Fruit fly (Drosophila melanogaster) whole organism, embryonic: ENCODE data around the gene sif.

Experiments
- B-H2 ChIP-seq: fragments of 200-800 bp; sonication (Bioruptor generic); optimal IDR thresholded peaks from 2 replicates; lab custom pipeline; 2018; ENCODE audit warnings: missing biosample characterization, mild to moderate bottlenecking, missing genetic modification characterization
- CG10267 ChIP-seq: fragments of 200-800 bp; sonication (Bioruptor generic); optimal IDR thresholded peaks from 2 replicates; lab custom pipeline; 2018; ENCODE audit warnings: missing biosample characterization, mild to moderate bottlenecking, missing genetic modification characterization, moderate library complexity
- CG11247 ChIP-seq: fragments of 200-800 bp; sonication (Bioruptor generic); IDR thresholded peaks from 2 replicates; pipeline ENCODE4 v1.3.6; 2022; ENCODE audit warnings: missing biosample characterization, missing genetic modification characterization
- CG12236 ChIP-seq: fragments of 200-800 bp; sonication (Bioruptor generic); optimal IDR thresholded peaks from 2 replicates; lab custom pipeline; 2016; ENCODE audit warnings: missing biosample characterization, missing genetic modification characterization
- CG12299 ChIP-seq: fragments of 200-800 bp; sonication (Bioruptor generic); optimal IDR thresholded peaks from 2 replicates; lab custom pipeline; 2018; ENCODE audit warnings: missing biosample characterization, mild to moderate bottlenecking, missing genetic modification characterization
- CG13123 ChIP-seq: fragments of 200-800 bp; sonication (Bioruptor generic); optimal IDR thresholded peaks from 2 replicates; lab custom pipeline; 2016; ENCODE audit warnings: missing biosample characterization, missing genetic modification characterization
- CG13624 ChIP-seq: fragments of 200-800 bp; sonication (Bioruptor generic); optimal IDR thresholded peaks from 2 replicates; lab custom pipeline; 2016; ENCODE audit warnings: missing biosample characterization, missing genetic modification characterization
- CG14860 ChIP-seq: fragments of 200-800 bp; sonication (Bioruptor generic); IDR thresholded peaks from 3 replicates; pipeline ENCODE4 v1.3.6; 2022; ENCODE audit warnings: missing biosample characterization, missing genetic modification characterization; ENCODE audit not compliant: partially characterized antibody
- CG15514 ChIP-seq: fragments of 200-800 bp; sonication (Bioruptor generic); optimal IDR thresholded peaks from 3 replicates; lab custom pipeline; 2017; ENCODE audit warnings: missing biosample characterization, missing genetic modification characterization, mild to moderate bottlenecking, moderate library complexity, missing genetic modification reagents
- CG16813 ChIP-seq: fragments of 200-800 bp; sonication (Bioruptor generic); IDR thresholded peaks from 3 replicates; pipeline ENCODE4 v1.3.6; 2022; ENCODE audit warnings: missing biosample characterization, missing genetic modification characterization; ENCODE audit not compliant: partially characterized antibody
- CG17186 ChIP-seq: fragments of 200-800 bp; sonication (Bioruptor generic); optimal IDR thresholded peaks from 3 replicates; lab custom pipeline; 2017; ENCODE audit warnings: missing biosample characterization, missing genetic modification reagents, missing genetic modification characterization
- CG17385 ChIP-seq: fragments of 200-800 bp; sonication (Bioruptor generic); optimal IDR thresholded peaks from 3 replicates; lab custom pipeline; 2018; ENCODE audit warnings: missing biosample characterization, mild to moderate bottlenecking, missing genetic modification characterization
- CG17829 ChIP-seq: fragments of 200-800 bp; optimal IDR thresholded peaks from 2 replicates; lab custom pipeline; 2019; ENCODE audit warnings: missing biosample characterization, mild to moderate bottlenecking, missing genetic modification characterization, moderate library complexity
- CG18262 ChIP-seq: fragments of 200-800 bp; optimal IDR thresholded peaks from 3 replicates; lab custom pipeline; 2019; ENCODE audit warnings: missing biosample characterization, mild to moderate bottlenecking, missing genetic modification characterization, moderate library complexity
- CG31388 ChIP-seq: fragments of 200-800 bp; sonication (Bioruptor generic); optimal IDR thresholded peaks from 2 replicates; lab custom pipeline; 2016; ENCODE audit warnings: missing biosample characterization, missing genetic modification characterization
- CG33213 ChIP-seq: fragments of 200-800 bp; sonication (Bioruptor generic); optimal IDR thresholded peaks from 3 replicates; lab custom pipeline; 2016; ENCODE audit warnings: missing biosample characterization, missing genetic modification characterization
- CG34224 ChIP-seq: fragments of 200-800 bp; sonication (Bioruptor generic); IDR thresholded peaks from 3 replicates; pipeline ENCODE4 v1.3.6; 2022; ENCODE audit warnings: missing biosample characterization, missing genetic modification characterization; ENCODE audit not compliant: partially characterized antibody
- CG3726 ChIP-seq: fragments of 200-800 bp; sonication (Bioruptor generic); IDR thresholded peaks from 3 replicates; pipeline ENCODE4, ENCODE4 v1.3.6; 2022; ENCODE audit warnings: missing biosample characterization, missing genetic modification characterization
- CG3847 ChIP-seq: fragments of 200-800 bp; sonication (Bioruptor generic); IDR thresholded peaks from 2 replicates; pipeline ENCODE4 v1.3.6; 2022; ENCODE audit warnings: missing biosample characterization, missing genetic modification characterization
- CG4617 ChIP-seq: fragments of 200-800 bp; sonication (Bioruptor generic); optimal IDR thresholded peaks from 3 replicates; lab custom pipeline; 2016; ENCODE audit warnings: missing biosample characterization, missing genetic modification characterization, borderline replicate concordance
- CG5245 ChIP-seq: fragments of 200-800 bp; sonication (Bioruptor generic); optimal IDR thresholded peaks from 3 replicates; lab custom pipeline; 2016; ENCODE audit warnings: missing biosample characterization, missing genetic modification characterization
- CG9797 ChIP-seq: fragments of 200-800 bp; sonication (Bioruptor generic); optimal IDR thresholded peaks from 3 replicates; lab custom pipeline; 2018; ENCODE audit warnings: missing biosample characterization, mild to moderate bottlenecking, missing genetic modification characterization
- CHES-1-like ChIP-seq: fragments of 200-800 bp; sonication (Bioruptor generic); optimal IDR thresholded peaks from 2 replicates; lab custom pipeline; 2016; ENCODE audit warnings: missing biosample characterization, missing genetic modification characterization
- CTCF ChIP-seq: fragments of 200-800 bp; sonication (Bioruptor generic); optimal IDR thresholded peaks from 2 replicates; lab custom pipeline; 2017; ENCODE audit warnings: missing biosample characterization, mild to moderate bottlenecking, missing genetic modification characterization, moderate library complexity
- Drgx ChIP-seq: fragments of 200-800 bp; sonication (Bioruptor generic); IDR thresholded peaks from 2 replicates; pipeline ENCODE4 v1.3.6; 2022; ENCODE audit warnings: missing biosample characterization, missing genetic modification characterization
- Eip74EF ChIP-seq, 2 experiments: fragments of 200-800 bp in 1 of 2; fragments of >200 bp in 1 of 2; sonication (Bioruptor generic) in 1 of 2; optimal IDR thresholded peaks; 2 replicates each; lab custom pipeline; 2017 to 2019; ENCODE audit warnings: missing biosample characterization in 2 of 2, missing genetic modification characterization in 2 of 2, mild to moderate bottlenecking in 1 of 2, moderate library complexity in 1 of 2
- Fer1 ChIP-seq: fragments of 200-800 bp; sonication (Bioruptor generic); optimal IDR thresholded peaks from 2 replicates; lab custom pipeline; 2017; ENCODE audit warnings: missing biosample characterization, mild to moderate bottlenecking, missing genetic modification characterization
- Myb ChIP-seq: fragments of 200-800 bp; sonication (Bioruptor generic); optimal IDR thresholded peaks from 2 replicates; lab custom pipeline; 2016; ENCODE audit warnings: missing biosample characterization, missing genetic modification characterization
- Spps ChIP-seq: fragments of 200-800 bp; sonication (Bioruptor generic); optimal IDR thresholded peaks from 2 replicates; lab custom pipeline; 2018; ENCODE audit warnings: missing biosample characterization, mild to moderate bottlenecking, missing genetic modification characterization
- Sry-β ChIP-seq: fragments of 200-800 bp; sonication (Bioruptor generic); optimal IDR thresholded peaks from 2 replicates; lab custom pipeline; 2018; ENCODE audit warnings: missing biosample characterization, mild to moderate bottlenecking, missing genetic modification characterization, moderate library complexity
- Sry-δ ChIP-seq: fragments of 200-800 bp; sonication (Bioruptor generic); optimal IDR thresholded peaks from 2 replicates; lab custom pipeline; 2016; ENCODE audit warnings: missing biosample characterization, missing genetic modification characterization
- Stat92E ChIP-seq, 3 experiments: fragments of >200 bp in 2 of 3; fragments of 200-800 bp in 1 of 3; sonication (Bioruptor generic) in 1 of 3; optimal IDR thresholded peaks; 2 replicates each; lab custom pipeline; 2017 to 2019; ENCODE audit warnings: missing biosample characterization in 3 of 3, missing genetic modification characterization in 3 of 3, mild to moderate bottlenecking in 1 of 3, moderate library complexity in 1 of 3
- bab2 ChIP-seq: fragments of 200-800 bp; sonication (Bioruptor generic); optimal IDR thresholded peaks from 2 replicates; lab custom pipeline; 2016; ENCODE audit warnings: missing biosample characterization, missing genetic modification characterization
- br ChIP-seq: fragments of >200 bp; optimal IDR thresholded peaks from 2 replicates; lab custom pipeline; 2017
- corto ChIP-seq: fragments of 200-800 bp; sonication (Bioruptor generic); optimal IDR thresholded peaks from 2 replicates; lab custom pipeline; 2016; ENCODE audit warnings: missing biosample characterization, mild to moderate bottlenecking, missing genetic modification characterization, moderate library complexity
- fd102C ChIP-seq: fragments of 200-800 bp; sonication (Bioruptor generic); optimal IDR thresholded peaks from 2 replicates; lab custom pipeline; 2018; ENCODE audit warnings: missing biosample characterization, mild to moderate bottlenecking, missing genetic modification characterization, moderate library complexity
- grau ChIP-seq: fragments of 200-800 bp; optimal IDR thresholded peaks from 3 replicates; lab custom pipeline; 2019; ENCODE audit warnings: missing biosample characterization, mild to moderate bottlenecking, missing genetic modification characterization, moderate library complexity
- kah ChIP-seq: fragments of 200-800 bp; sonication (Bioruptor generic); optimal IDR thresholded peaks from 2 replicates; lab custom pipeline; 2018; ENCODE audit warnings: missing biosample characterization, mild to moderate bottlenecking, missing genetic modification characterization
- lola ChIP-seq, 3 experiments: fragments of >200 bp in 2 of 3; fragments of 200-800 bp in 1 of 3; sonication (Bioruptor generic) in 1 of 3; optimal IDR thresholded peaks; 2 replicates each; lab custom pipeline; 2017 to 2019; ENCODE audit warnings: missing biosample characterization in 3 of 3, missing genetic modification characterization in 3 of 3, mild to moderate bottlenecking in 1 of 3, moderate library complexity in 1 of 3
- mam ChIP-seq: fragments of 200-800 bp; sonication (Bioruptor generic); optimal IDR thresholded peaks from 3 replicates; lab custom pipeline; 2016; ENCODE audit warnings: missing biosample characterization, missing genetic modification characterization
- nerfin-1 ChIP-seq: fragments of 200-800 bp; sonication (Bioruptor generic); optimal IDR thresholded peaks from 3 replicates; lab custom pipeline; 2019; ENCODE audit warnings: missing biosample characterization, mild to moderate bottlenecking, missing genetic modification characterization, moderate library complexity
- onecut ChIP-seq: fragments of 200-800 bp; sonication (Bioruptor generic); IDR thresholded peaks from 2 replicates; pipeline ENCODE4 v1.3.6; 2022; ENCODE audit warnings: missing biosample characterization, missing genetic modification characterization
- psq ChIP-seq: fragments of 200-800 bp; sonication (Bioruptor generic); optimal IDR thresholded peaks from 2 replicates; lab custom pipeline; 2017; ENCODE audit warnings: missing biosample characterization, missing genetic modification characterization
- so ChIP-seq: fragments of 200-800 bp; sonication (Bioruptor generic); IDR thresholded peaks from 3 replicates; pipeline ENCODE4 v1.3.6; 2022; ENCODE audit warnings: missing biosample characterization, missing genetic modification characterization
- trem ChIP-seq: fragments of 200-800 bp; optimal IDR thresholded peaks from 3 replicates; lab custom pipeline; 2019; ENCODE audit warnings: missing biosample characterization, mild to moderate bottlenecking, missing genetic modification characterization, moderate library complexity
- vfl ChIP-seq: fragments of 200-800 bp; sonication (Bioruptor generic); optimal IDR thresholded peaks from 2 replicates; lab custom pipeline; 2016; ENCODE audit warnings: missing biosample characterization, missing genetic modification characterization
- zen2 ChIP-seq: fragments of 200-800 bp; sonication (Bioruptor generic); IDR thresholded peaks from 3 replicates; pipeline ENCODE4 v1.3.6; 2022; ENCODE audit warnings: missing biosample characterization, missing genetic modification characterization; ENCODE audit not compliant: partially characterized antibody

Gene sif

DNA sequence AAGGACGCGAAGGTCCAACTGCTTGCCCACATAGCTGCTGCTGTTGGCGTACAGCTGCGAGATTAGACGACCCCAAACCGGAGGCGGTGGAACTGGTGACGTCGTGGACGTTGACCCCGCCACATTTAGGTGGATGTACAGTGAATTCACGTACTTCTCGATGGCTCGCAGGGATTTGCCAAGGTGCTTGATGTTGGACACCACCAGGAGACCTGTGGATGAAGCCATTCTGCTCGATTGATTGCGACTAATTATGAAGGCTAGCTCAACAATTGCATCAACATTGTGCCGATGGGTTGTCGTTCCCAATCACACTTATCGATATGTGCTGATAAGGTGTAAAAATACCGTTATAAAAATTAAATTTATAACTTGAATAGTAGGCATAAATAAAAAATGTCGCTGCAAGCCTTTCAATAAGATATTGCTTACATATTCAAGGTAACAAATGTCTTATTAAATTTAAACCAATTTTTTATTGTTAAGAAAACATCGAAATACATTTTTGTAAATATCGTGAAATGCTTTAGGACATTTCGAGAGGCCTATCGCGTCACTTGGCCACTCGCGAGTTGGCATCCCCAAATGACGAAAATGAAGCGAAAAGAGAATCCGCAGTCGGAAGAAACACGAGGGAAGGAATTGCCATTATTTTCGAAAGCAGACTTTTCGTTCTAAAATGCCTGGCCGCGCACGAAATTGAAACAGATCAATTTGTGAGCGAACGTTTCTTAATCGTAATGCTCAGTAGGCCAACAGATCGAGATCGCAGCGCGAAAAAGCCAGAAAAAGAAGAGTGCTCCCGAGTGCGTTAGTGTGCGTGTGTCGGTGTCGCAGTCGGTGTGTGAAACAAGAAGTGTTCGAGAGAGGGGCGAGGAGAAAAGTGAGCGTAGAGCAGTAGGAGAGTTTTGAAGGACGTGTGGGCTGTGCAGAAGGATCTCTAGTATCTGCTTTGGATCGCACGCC lies 111.1 kb downstream of the sif start, which contains the start of the genes Ppat-Dpck and scny (continued):
- TF ChIP-seq trem (peak; percentile 100), CG17829 (tag; lab: Kevin White, UChicago) (peak; percentile 59), CG5245 (GFP tag; lab: Kevin White, UChicago) (no peak), vfl (GFP tag; lab: Kevin White, UChicago) (peak; percentile 44), Sry-β (GFP tag; lab: Kevin White, UChicago) (peak; percentile 0), Myb (GFP tag; lab: Kevin White, UChicago) (peak; percentile 71), CG17385 (peak; percentile 14), grau (tag; lab: Kevin White, UChicago) (peak; percentile 48), Stat92E (GFP tag; optimal IDR thresholded peaks at IDR 0.05; lab: Kevin White, UChicago) (peak in 1 of 3 experiments; percentile 66), bab2 (GFP tag; lab: Kevin White, UChicago) (no peak), CG12299 (peak; percentile 48), CG34224 (peak; percentile 94), CG15514 (GFP tag; lab: Kevin White, UChicago) (peak; percentile 61), CG4617 (GFP tag; lab: Kevin White, UChicago) (peak; percentile 30), B-H2 (peak; percentile 50), CG3726 (GFP tag; lab: Robert Waterston, UW) (no peak), CG18262 (tag; lab: Kevin White, UChicago) (peak; percentile 31), corto (GFP tag; lab: Kevin White, UChicago) (no peak), Sry-δ (GFP tag; lab: Kevin White, UChicago) (peak; percentile 82), lola (GFP tag; optimal IDR thresholded peaks at IDR 0.05; lab: Kevin White, UChicago) (peak in 1 of 3 experiments; percentile 23), mam (peak; percentile 12), CG10267 (tag; lab: Kevin White, UChicago) (peak; percentile 70), Fer1 (peak; percentile 33), CG13123 (GFP tag; lab: Kevin White, UChicago) (no peak), Drgx (0 out of 2 replicates have a peak, but pooled peaks have one; percentile 8), so (GFP tag; lab: Robert Waterston, UW) (0 out of 3 replicates have a peak, but pooled peaks have one; percentile 54), CG33213 (GFP tag; lab: Kevin White, UChicago) (peak; percentile 19), CG9797 (GFP tag; lab: Kevin White, UChicago) (peak; percentile 83), CG14860 (GFP tag; lab: Robert Waterston, UW) (peak; percentile 82), CG31388 (GFP tag; lab: Kevin White, UChicago) (no peak), fd102C (GFP tag; lab: Kevin White, UChicago) (no peak), CG16813 (GFP tag; lab: Robert Waterston, UW) (peak; percentile 92), CTCF (GFP tag; lab: Kevin White, UChicago) (no peak), CG11247 (GFP tag; lab: Robert Waterston, UW) (0 out of 2 replicates have a peak, but pooled peaks have one; percentile 30), br (lab: Kevin White, UChicago) (no peak), nerfin-1 (tag; lab: Kevin White, UChicago) (peak; percentile 26), CHES-1-like (GFP tag; lab: Kevin White, UChicago) (peak; percentile 47), CG17186 (GFP tag; lab: Kevin White, UChicago) (peak; percentile 61), psq (peak; percentile 99), onecut (GFP tag; lab: Robert Waterston, UW) (no peak), CG3847 (GFP tag; lab: Robert Waterston, UW) (peak; percentile 55), CG13624 (GFP tag; lab: Kevin White, UChicago) (peak; percentile 18), zen2 (GFP tag; lab: Robert Waterston, UW) (peak; percentile 80; the same call in 2 of the 3 replicates), kah (GFP tag; lab: Kevin White, UChicago) (peak; percentile 49), Eip74EF (GFP tag; optimal IDR thresholded peaks at IDR 0.05; lab: Kevin White, UChicago) (no peak), Spps (peak; percentile 28), CG12236 (GFP tag; lab: Kevin White, UChicago) (no peak)
